Worm (Caenorhabditis elegans) whole organism, L3 larva: ENCODE data around the gene srt-11.
A peak's percentile ranks its signal among the peaks of the same experiment; 100 is the strongest.

Experiments used
- R02D3.7 ChIP-seq: fragments of 150-350 bp; optimal IDR thresholded peaks from 2 replicates; lab custom pipeline; 2014; ENCODE audit warnings: missing biosample characterization, missing genetic modification characterization
- ZK546.5 ChIP-seq: sonication (generic microtip); optimal IDR thresholded peaks from 2 replicates; lab custom pipeline; 2017; ENCODE audit warnings: missing biosample characterization, missing genetic modification characterization
- aly-2 ChIP-seq: fragments of 150-350 bp; optimal IDR thresholded peaks from 2 replicates; lab custom pipeline; 2014; ENCODE audit warnings: missing biosample characterization, missing genetic modification characterization
- ama-1 ChIP-seq: fragments of 150-350 bp; optimal IDR thresholded peaks from 2 replicates; lab custom pipeline; 2018
- ceh-16 ChIP-seq: sonication (generic microtip); optimal IDR thresholded peaks from 2 replicates; lab custom pipeline; 2017; ENCODE audit warnings: missing biosample characterization, missing genetic modification characterization
- ceh-82 ChIP-seq: fragments of 150-350 bp; optimal IDR thresholded peaks from 2 replicates; lab custom pipeline; 2014; ENCODE audit warnings: missing biosample characterization, missing genetic modification characterization
- egl-27 ChIP-seq: sonication (generic microtip); optimal IDR thresholded peaks from 4 replicates; lab custom pipeline; 2017; ENCODE audit warnings: missing biosample characterization, missing genetic modification reagents, missing genetic modification characterization
- egl-5 ChIP-seq: fragments of 150-350 bp; optimal IDR thresholded peaks from 2 replicates; lab custom pipeline; 2017; ENCODE audit warnings: missing biosample characterization, missing genetic modification reagents, missing genetic modification characterization, inconsistent platforms
- elt-1 ChIP-seq: fragments of 150-350 bp; optimal IDR thresholded peaks from 2 replicates; lab custom pipeline; 2014; ENCODE audit warnings: missing biosample characterization, missing genetic modification characterization
- elt-2 ChIP-seq: sonication (generic microtip); optimal IDR thresholded peaks from 2 replicates; lab custom pipeline; 2016; ENCODE audit warnings: missing genetic modification reagents, mild to moderate bottlenecking, missing genetic modification characterization, missing compliant biosample characterization
- elt-3 ChIP-seq, 3 experiments: fragments of 150-350 bp in 1 of 3; sonication (generic microtip) in 2 of 3; optimal IDR thresholded peaks; 2 replicates in 2 of 3; 4 replicates in 1 of 3; lab custom pipeline; 2014 to 2017; ENCODE audit warnings: missing biosample characterization in 3 of 3, missing genetic modification characterization in 3 of 3
- eor-1 ChIP-seq, 2 experiments: fragments of 150-350 bp; optimal IDR thresholded peaks; 2 replicates each; lab custom pipeline; 2014 to 2018; ENCODE audit warnings: missing biosample characterization in 2 of 2, missing genetic modification characterization in 2 of 2
- fkh-10 ChIP-seq: sonication (generic microtip); optimal IDR thresholded peaks from 2 replicates; lab custom pipeline; 2017; ENCODE audit warnings: missing biosample characterization, missing genetic modification reagents, missing genetic modification characterization
- fkh-2 ChIP-seq: fragments of 150-350 bp; optimal IDR thresholded peaks from 2 replicates; lab custom pipeline; 2014; ENCODE audit warnings: missing biosample characterization, missing genetic modification reagents, missing genetic modification characterization
- fos-1 ChIP-seq: fragments of 150-350 bp; optimal IDR thresholded peaks from 2 replicates; lab custom pipeline; 2014; ENCODE audit warnings: missing biosample characterization, missing genetic modification characterization
- hmg-11 ChIP-seq: sonication (generic microtip); optimal IDR thresholded peaks from 2 replicates; lab custom pipeline; 2016; ENCODE audit warnings: missing genetic modification characterization, missing compliant biosample characterization
- jun-1 ChIP-seq: fragments of 150-350 bp; optimal IDR thresholded peaks from 2 replicates; lab custom pipeline; 2014; ENCODE audit warnings: missing biosample characterization, missing genetic modification reagents, missing genetic modification characterization
- lin-15B ChIP-seq: fragments of 150-350 bp; optimal IDR thresholded peaks from 2 replicates; lab custom pipeline; 2014; ENCODE audit warnings: missing biosample characterization, missing genetic modification characterization
- lin-39 ChIP-seq: fragments of 150-350 bp; optimal IDR thresholded peaks from 2 replicates; lab custom pipeline; 2018; ENCODE audit warnings: missing biosample characterization, missing genetic modification reagents, missing genetic modification characterization
- lsy-12 ChIP-seq: sonication (generic microtip); optimal IDR thresholded peaks from 2 replicates; lab custom pipeline; 2016; ENCODE audit warnings: mild to moderate bottlenecking, missing genetic modification characterization, missing compliant biosample characterization
- mdl-1 ChIP-seq: fragments of 150-350 bp; optimal IDR thresholded peaks from 2 replicates; lab custom pipeline; 2014; ENCODE audit warnings: missing biosample characterization, missing genetic modification characterization
- mml-1 ChIP-seq: fragments of 150-350 bp; sonication (generic microtip); optimal IDR thresholded peaks from 3 replicates; lab custom pipeline; 2014; ENCODE audit warnings: missing biosample characterization, missing genetic modification characterization
- nfya-1 ChIP-seq: sonication (generic microtip); optimal IDR thresholded peaks from 2 replicates; lab custom pipeline; 2017; ENCODE audit warnings: missing genetic modification characterization, mild to moderate bottlenecking, missing compliant biosample characterization, antibody characterized with exemption, moderate library complexity; ENCODE audit not compliant: insufficient read depth
- nhr-12 ChIP-seq: fragments of 150-350 bp; optimal IDR thresholded peaks from 2 replicates; lab custom pipeline; 2014; ENCODE audit warnings: missing biosample characterization, missing genetic modification characterization
- nhr-23 ChIP-seq: fragments of 150-350 bp; optimal IDR thresholded peaks from 2 replicates; lab custom pipeline; 2014; ENCODE audit warnings: missing biosample characterization, missing genetic modification reagents, missing genetic modification characterization
- nhr-237 ChIP-seq: fragments of 150-350 bp; optimal IDR thresholded peaks from 2 replicates; lab custom pipeline; 2014; ENCODE audit warnings: missing biosample characterization, missing genetic modification characterization
- nhr-25 ChIP-seq: sonication (generic microtip); optimal IDR thresholded peaks from 2 replicates; lab custom pipeline; 2017; ENCODE audit warnings: missing biosample characterization, missing genetic modification characterization
- nhr-28 ChIP-seq: fragments of 150-350 bp; optimal IDR thresholded peaks from 2 replicates; lab custom pipeline; 2014; ENCODE audit warnings: missing biosample characterization, missing genetic modification characterization
- nhr-43 ChIP-seq: sonication (generic microtip); optimal IDR thresholded peaks from 2 replicates; lab custom pipeline; 2016; ENCODE audit warnings: mild to moderate bottlenecking, missing genetic modification characterization, missing compliant biosample characterization; ENCODE audit not compliant: poor library complexity, severe bottlenecking
- nhr-77 ChIP-seq: fragments of 150-350 bp; optimal IDR thresholded peaks from 2 replicates; lab custom pipeline; 2014; ENCODE audit warnings: missing biosample characterization, missing genetic modification characterization
- pha-4 ChIP-seq: fragments of 150-350 bp; optimal IDR thresholded peaks from 2 replicates; lab custom pipeline; 2014; ENCODE audit warnings: missing biosample characterization, missing genetic modification reagents, missing genetic modification characterization
- pqm-1 ChIP-seq: fragments of 150-350 bp; optimal IDR thresholded peaks from 2 replicates; lab custom pipeline; 2017; ENCODE audit warnings: missing biosample characterization, missing genetic modification characterization, inconsistent platforms
- sea-2 ChIP-seq: fragments of 150-350 bp; sonication (generic microtip); optimal IDR thresholded peaks from 4 replicates; lab custom pipeline; 2014; ENCODE audit warnings: missing biosample characterization, missing genetic modification reagents, missing genetic modification characterization
- skn-1 ChIP-seq: fragments of 150-350 bp; optimal IDR thresholded peaks from 2 replicates; lab custom pipeline; 2014; ENCODE audit warnings: missing biosample characterization, missing genetic modification characterization
- snpc-4 ChIP-seq: fragments of 150-350 bp; optimal IDR thresholded peaks from 2 replicates; lab custom pipeline; 2014; ENCODE audit warnings: missing biosample characterization, missing genetic modification characterization
- tbx-2 ChIP-seq: sonication (generic microtip); optimal IDR thresholded peaks from 2 replicates; lab custom pipeline; 2016; ENCODE audit warnings: mild to moderate bottlenecking, missing genetic modification characterization, missing compliant biosample characterization
- unc-39 ChIP-seq: sonication (generic microtip); optimal IDR thresholded peaks from 4 replicates; lab custom pipeline; 2017; ENCODE audit warnings: missing biosample characterization, missing genetic modification characterization
- zag-1 ChIP-seq: fragments of 150-350 bp; optimal IDR thresholded peaks from 2 replicates; lab custom pipeline; 2014; ENCODE audit warnings: missing biosample characterization, missing genetic modification characterization
- ztf-11 ChIP-seq: fragments of 150-350 bp; optimal IDR thresholded peaks from 2 replicates; lab custom pipeline; 2014; ENCODE audit warnings: missing biosample characterization, missing genetic modification characterization
- ztf-4 ChIP-seq: fragments of 150-350 bp; optimal IDR thresholded peaks from 2 replicates; lab custom pipeline; 2014; ENCODE audit warnings: missing biosample characterization, missing genetic modification characterization

Gene srt-11

DNA sequence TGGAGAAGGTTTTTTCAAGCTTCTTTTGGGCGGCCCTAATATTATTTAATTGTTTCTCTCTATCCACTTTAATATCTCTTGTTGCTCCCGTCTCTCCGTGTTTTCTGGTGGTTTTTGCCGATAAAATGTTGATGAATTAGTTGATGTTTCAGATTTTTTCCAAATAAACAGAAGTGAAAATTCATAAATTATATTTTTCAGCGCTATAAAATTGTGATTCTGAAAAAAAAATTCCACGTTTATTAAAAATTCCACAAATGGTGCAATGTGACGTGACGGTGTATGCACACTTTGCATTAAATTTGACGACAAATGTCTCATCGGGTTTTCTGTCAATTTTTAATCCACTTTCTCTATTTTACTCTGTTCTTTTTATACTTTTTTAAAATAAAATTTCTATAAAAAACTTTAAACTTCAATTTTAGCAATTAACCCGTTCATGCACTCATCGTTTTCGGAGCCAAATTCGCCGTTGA lies 7.7 kb upstream of the srt-11 start, which contains the start of gene tbc-20:
TSS of gene tbc-20 (plus strand) at position 426 of the 476 bp plus-strand sequence.
- TF ChIP-seq snpc-4 (tag; lab: Kevin White, UChicago) (peak; percentile 40), pqm-1 (tag; lab: Kevin White, UChicago) (peak; percentile 4), elt-2 (tag; lab: Kevin White, UChicago) (peak; percentile 8), jun-1 (no peak), ztf-11 (no peak), unc-39 (tag; lab: Kevin White, UChicago) (no peak), nhr-43 (tag; lab: Kevin White, UChicago) (peak; percentile 10), R02D3.7 (tag; lab: Kevin White, UChicago) (no peak), sea-2 (no peak), pha-4 (tag; lab: Kevin White, UChicago) (peak; percentile 57), egl-5 (tag; lab: Kevin White, UChicago) (no peak), skn-1 (peak; percentile 24), nhr-28 (tag; lab: Kevin White, UChicago) (no peak), lin-39 (tag; lab: Kevin White, UChicago) (no peak), ZK546.5 (tag; lab: Kevin White, UChicago) (no peak), hmg-11 (tag; lab: Kevin White, UChicago) (peak; percentile 29), nhr-77 (tag; lab: Kevin White, UChicago) (peak; percentile 32), lsy-12 (no peak), nhr-12 (no peak), ceh-16 (tag; lab: Kevin White, UChicago) (no peak), ztf-4 (no peak), elt-3 (tag; optimal IDR thresholded peaks at IDR 0.05; lab: Kevin White, UChicago) (no peak), mml-1 (tag; lab: Kevin White, UChicago) (no peak), fos-1 (no peak), nhr-23 (tag; lab: Kevin White, UChicago) (peak; percentile 8), aly-2 (no peak), nfya-1 (tag; lab: Kevin White, UChicago) (peak; percentile 15), eor-1 (tag; optimal IDR thresholded peaks at IDR 0.05; lab: Kevin White, UChicago) (no peak), ceh-82 (tag; lab: Kevin White, UChicago) (no peak), mdl-1 (tag; lab: Kevin White, UChicago) (no peak)

DNA sequence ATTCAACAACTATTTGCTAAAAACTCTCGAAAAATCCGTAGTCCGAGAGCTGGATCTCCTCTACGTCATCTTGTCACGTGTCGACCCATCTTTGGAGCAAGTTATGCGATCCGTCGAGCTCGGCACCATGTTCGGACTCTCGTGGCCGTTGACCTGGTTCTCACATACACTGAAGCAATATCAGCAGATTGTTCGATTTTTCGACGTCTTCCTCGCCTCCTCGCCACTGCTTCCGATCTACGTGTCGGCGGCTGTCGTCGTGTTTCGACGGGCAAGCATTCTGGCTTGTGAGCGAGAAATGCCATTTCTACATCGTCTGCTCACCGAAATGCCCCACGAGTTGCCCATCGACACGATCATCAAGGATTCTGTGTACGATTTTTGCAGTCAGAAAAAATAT lies 6.4 kb upstream of the srt-11 start:
- TF ChIP-seq fkh-2 (tag; lab: Kevin White, UChicago) (no peak), lin-39 (tag; lab: Kevin White, UChicago) (no peak), ztf-11 (no peak), elt-2 (tag; lab: Kevin White, UChicago) (no peak), egl-27 (tag; lab: Kevin White, UChicago) (no peak), pha-4 (tag; lab: Kevin White, UChicago) (no peak), tbx-2 (tag; lab: Kevin White, UChicago) (no peak), jun-1 (no peak), nhr-12 (no peak), elt-1 (tag; lab: Kevin White, UChicago) (no peak), fkh-10 (GFP tag; lab: Kevin White, UChicago) (no peak), R02D3.7 (tag; lab: Kevin White, UChicago) (no peak), zag-1 (tag; lab: Kevin White, UChicago) (no peak), egl-5 (tag; lab: Kevin White, UChicago) (no peak), nhr-25 (tag; lab: Kevin White, UChicago) (no peak), nhr-237 (no peak)
- TF ChIP-seq, all 47 proteins: peak for 0

DNA sequence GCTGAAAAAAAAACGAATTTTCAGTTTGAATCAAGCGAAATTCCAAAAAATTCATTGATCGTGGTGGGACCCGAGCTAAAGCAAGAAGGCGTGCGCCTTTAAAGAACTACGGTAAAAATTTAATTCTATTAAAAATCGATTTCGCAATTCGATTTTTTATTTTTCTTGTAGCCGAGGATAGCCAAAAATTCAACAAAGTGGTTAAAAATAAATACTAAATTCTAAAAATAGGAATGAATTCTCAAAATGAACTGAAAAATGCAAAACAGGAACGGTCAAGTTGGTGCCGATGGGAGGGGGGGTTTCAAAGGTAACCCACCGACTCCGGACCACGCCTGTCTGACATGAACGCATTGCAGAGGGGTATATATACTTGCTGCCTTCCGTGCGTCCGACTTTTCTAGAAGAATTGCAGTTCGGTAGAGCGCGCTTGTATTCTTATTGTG lies 4.7 kb upstream of the srt-11 start:
- TF ChIP-seq ama-1 (lab: Kevin White, UChicago) (peak; percentile 45), nfya-1 (tag; lab: Kevin White, UChicago) (peak; percentile 48), jun-1 (no peak), lin-39 (tag; lab: Kevin White, UChicago) (peak; percentile 65), hmg-11 (tag; lab: Kevin White, UChicago) (peak; percentile 75), elt-2 (tag; lab: Kevin White, UChicago) (peak; percentile 6), snpc-4 (tag; lab: Kevin White, UChicago) (peak; percentile 98), ceh-16 (tag; lab: Kevin White, UChicago) (no peak), fkh-10 (GFP tag; lab: Kevin White, UChicago) (no peak), lin-15B (peak; percentile 37), nhr-43 (tag; lab: Kevin White, UChicago) (peak; percentile 41), tbx-2 (tag; lab: Kevin White, UChicago) (peak; percentile 46), lsy-12 (peak; percentile 51)
